Fruit fly (Drosophila melanogaster) whole organism, wandering third instar larva: ENCODE measurements around the gene CG42489.

Source experiments
- CG32264 ChIP-seq: fragments of 200-800 bp; sonication (Bioruptor generic); optimal IDR thresholded peaks from 2 replicates; lab custom pipeline; 2016; ENCODE audit warnings: missing biosample characterization, missing genetic modification characterization
- CG9705 ChIP-seq: fragments of 200-800 bp; sonication (Bioruptor generic); optimal IDR thresholded peaks from 2 replicates; lab custom pipeline; 2018; ENCODE audit warnings: missing biosample characterization, mild to moderate bottlenecking, missing genetic modification characterization
- CrebA ChIP-seq: fragments of 200-800 bp; sonication (Bioruptor generic); optimal IDR thresholded peaks from 2 replicates; lab custom pipeline; 2016; ENCODE audit warnings: missing biosample characterization, mild to moderate bottlenecking, missing genetic modification characterization, borderline replicate concordance
- Dfd ChIP-seq: fragments of >200 bp; optimal IDR thresholded peaks from 2 replicates; lab custom pipeline; 2017; ENCODE audit warnings: missing biosample characterization, missing genetic modification characterization
- HLH106 ChIP-seq: fragments of 200-800 bp; optimal IDR thresholded peaks from 3 replicates; lab custom pipeline; 2019; ENCODE audit warnings: missing biosample characterization, mild to moderate bottlenecking, missing genetic modification characterization, moderate library complexity
- Hnf4 ChIP-seq: fragments of 200-800 bp; sonication (Bioruptor generic); optimal IDR thresholded peaks from 2 replicates; lab custom pipeline; 2016; ENCODE audit warnings: missing biosample characterization, mild to moderate bottlenecking, missing genetic modification characterization
- Hr78 ChIP-seq: fragments of >200 bp; optimal IDR thresholded peaks from 2 replicates; lab custom pipeline; 2017; ENCODE audit warnings: missing biosample characterization, missing genetic modification characterization
- Hr83 ChIP-seq: fragments of 200-300 bp; sonication (Bioruptor generic); optimal IDR thresholded peaks from 2 replicates; lab custom pipeline; 2016; ENCODE audit warnings: missing biosample characterization, mild to moderate bottlenecking, missing genetic modification characterization, moderate library complexity; ENCODE audit not compliant: poor library complexity, severe bottlenecking
- Jra ChIP-seq: sonication (Bioruptor generic); optimal IDR thresholded peaks from 2 replicates; lab custom pipeline; 2016; ENCODE audit warnings: missing biosample characterization, missing genetic modification characterization
- Mio ChIP-seq: sonication (Bioruptor generic); optimal IDR thresholded peaks from 2 replicates; lab custom pipeline; 2016; ENCODE audit warnings: missing biosample characterization, missing genetic modification characterization
- N ChIP-seq: fragments of >200 bp; optimal IDR thresholded peaks from 2 replicates; lab custom pipeline; 2018; ENCODE audit warnings: missing biosample characterization, missing external identifiers, missing genetic modification characterization
- OdsH ChIP-seq: fragments of 200-800 bp; sonication (Bioruptor generic); optimal IDR thresholded peaks from 2 replicates; lab custom pipeline; 2016; ENCODE audit warnings: missing biosample characterization, mild to moderate bottlenecking, missing genetic modification characterization
- Rel ChIP-seq, 2 experiments: fragments of 200-800 bp; sonication (Bioruptor generic) in 1 of 2; optimal IDR thresholded peaks; 2 replicates in 1 of 2; 3 replicates in 1 of 2; lab custom pipeline; 2016 to 2019; ENCODE audit warnings: mild to moderate bottlenecking in 2 of 2, missing biosample characterization in 2 of 2, missing genetic modification characterization in 2 of 2, moderate library complexity in 1 of 2
- Sp1 ChIP-seq: fragments of 200-800 bp; sonication (Bioruptor generic); optimal IDR thresholded peaks from 3 replicates; lab custom pipeline; 2019; ENCODE audit warnings: missing biosample characterization, mild to moderate bottlenecking, missing genetic modification characterization, moderate library complexity
- Vsx2 ChIP-seq: fragments of 200-300, 225-300 bp; sonication (Bioruptor generic); optimal IDR thresholded peaks from 2 replicates; lab custom pipeline; 2018; ENCODE audit warnings: missing biosample characterization, missing genetic modification characterization; ENCODE audit not compliant: partially characterized antibody
- br ChIP-seq: fragments of 200-800 bp; sonication (Bioruptor generic); optimal IDR thresholded peaks from 2 replicates; lab custom pipeline; 2016; ENCODE audit warnings: missing biosample characterization, missing genetic modification characterization
- brk ChIP-seq: fragments of 200-800 bp; sonication (Bioruptor generic); optimal IDR thresholded peaks from 2 replicates; lab custom pipeline; 2016; ENCODE audit warnings: missing biosample characterization, mild to moderate bottlenecking, missing genetic modification characterization
- dl ChIP-seq, 2 experiments: fragments of 175-275, 200-275 bp in 1 of 2; fragments of 200-275 bp in 1 of 2; sonication (Bioruptor generic); optimal IDR thresholded peaks; lab custom pipeline; 2018; ENCODE audit warnings: mild to moderate bottlenecking in 2 of 2, missing biosample characterization in 2 of 2, missing genetic modification characterization in 2 of 2, moderate library complexity in 2 of 2; ENCODE audit not compliant: partially characterized antibody in 2 of 2, insufficient read depth in 1 of 2
- dmrt93B ChIP-seq: fragments of 200-800 bp; sonication (Bioruptor generic); optimal IDR thresholded peaks from 2 replicates; lab custom pipeline; 2018; ENCODE audit warnings: missing biosample characterization, mild to moderate bottlenecking, missing genetic modification characterization
- ey ChIP-seq: fragments of 200-800 bp; sonication (Bioruptor generic); optimal IDR thresholded peaks from 2 replicates; lab custom pipeline; 2016; ENCODE audit warnings: missing biosample characterization, missing genetic modification characterization
- foxo ChIP-seq, 2 experiments: fragments of 200-800 bp; sonication (Bioruptor generic); optimal IDR thresholded peaks; 2 replicates in 1 of 2; 3 replicates in 1 of 2; lab custom pipeline; 2016 to 2017; ENCODE audit warnings: missing biosample characterization in 2 of 2, missing genetic modification characterization in 2 of 2
- fru ChIP-seq: fragments of 200-800 bp; sonication (Bioruptor generic); optimal IDR thresholded peaks from 3 replicates; lab custom pipeline; 2016; ENCODE audit warnings: missing biosample characterization, mild to moderate bottlenecking, missing genetic modification characterization
- h ChIP-seq: fragments of 200-800 bp; sonication (Bioruptor generic); optimal IDR thresholded peaks from 3 replicates; lab custom pipeline; 2016; ENCODE audit warnings: missing biosample characterization, mild to moderate bottlenecking, missing genetic modification characterization
- jim ChIP-seq: fragments of 175-275, 200-325 bp; sonication (Bioruptor generic); optimal IDR thresholded peaks from 2 replicates; lab custom pipeline; 2016; ENCODE audit warnings: missing biosample characterization, mild to moderate bottlenecking, missing genetic modification characterization
- lola ChIP-seq: fragments of >200 bp; optimal IDR thresholded peaks from 2 replicates; lab custom pipeline; 2017; ENCODE audit warnings: missing biosample characterization, missing genetic modification characterization
- pan ChIP-seq: fragments of >200 bp; optimal IDR thresholded peaks from 2 replicates; lab custom pipeline; 2017
- psq ChIP-seq: fragments of 200-800 bp; sonication (Bioruptor generic); optimal IDR thresholded peaks from 3 replicates; lab custom pipeline; 2017; ENCODE audit warnings: missing biosample characterization, mild to moderate bottlenecking, missing genetic modification characterization, moderate library complexity
- rgr ChIP-seq: fragments of 200-800 bp; sonication (Bioruptor generic); optimal IDR thresholded peaks from 3 replicates; lab custom pipeline; 2016; ENCODE audit warnings: missing biosample characterization, mild to moderate bottlenecking, missing genetic modification characterization
- sage ChIP-seq: fragments of 200-800 bp; sonication (Bioruptor generic); optimal IDR thresholded peaks from 2 replicates; lab custom pipeline; 2016; ENCODE audit warnings: missing biosample characterization, mild to moderate bottlenecking, missing genetic modification characterization
- sv ChIP-seq: fragments of 200-800 bp; sonication (Bioruptor generic); optimal IDR thresholded peaks from 3 replicates; lab custom pipeline; 2016; ENCODE audit warnings: missing biosample characterization, missing genetic modification characterization
- woc ChIP-seq: sonication (Bioruptor generic); optimal IDR thresholded peaks from 2 replicates; lab custom pipeline; 2016; ENCODE audit warnings: missing biosample characterization, mild to moderate bottlenecking, missing genetic modification characterization

The CG42489 gene

dm6 chr3R:8659200-8659897, 4.8 kb upstream of the CG42489 start:
- TF ChIP-seq CrebA (GFP tag; lab: Kevin White, UChicago) (no peak), fru (GFP tag; lab: Kevin White, UChicago) (peak; percentile 36), Hr83 (GFP tag; lab: Kevin White, UChicago) (peak; percentile 75), dl (GFP tag; optimal IDR thresholded peaks at IDR 0.05; lab: Kevin White, UChicago; ENCODE audit: insufficient read depth in 1 of 2, partially characterized antibody in 2 of 2) (peak in 1 of 2 experiments; percentile 12), sv (GFP tag; lab: Kevin White, UChicago) (no peak), br (GFP tag; lab: Kevin White, UChicago) (peak; percentile 58), CG9705 (peak; percentile 46), pan (no peak), CG32264 (GFP tag; lab: Kevin White, UChicago) (no peak), rgr (GFP tag; lab: Kevin White, UChicago) (peak; percentile 60), woc (peak; percentile 66), sage (GFP tag; lab: Kevin White, UChicago) (no peak), dmrt93B (GFP tag; lab: Kevin White, UChicago) (peak; percentile 13), ey (GFP tag; lab: Kevin White, UChicago) (peak; percentile 65), brk (peak; percentile 56), foxo (GFP tag; optimal IDR thresholded peaks at IDR 0.05; lab: Kevin White, UChicago) (peak in 1 of 2 experiments; percentile 70), lola (no peak), Hnf4 (GFP tag; lab: Kevin White, UChicago) (peak; percentile 54), Jra (GFP tag; lab: Kevin White, UChicago) (peak; percentile 36), Sp1 (GFP tag; lab: Kevin White, UChicago) (peak; percentile 63), Rel (GFP tag; optimal IDR thresholded peaks at IDR 0.05; lab: Kevin White, UChicago) (peak; percentile 46), Rel (tag; optimal IDR thresholded peaks at IDR 0.05; lab: Kevin White, UChicago) (peak; percentile 54), HLH106 (tag; lab: Kevin White, UChicago) (peak; percentile 49), h (GFP tag; lab: Kevin White, UChicago) (peak; percentile 74), psq (GFP tag; lab: Kevin White, UChicago) (peak; percentile 54), OdsH (GFP tag; lab: Kevin White, UChicago) (peak; percentile 48), Vsx2 (GFP tag; lab: Kevin White, UChicago) (no peak), N (GFP tag; lab: Kevin White, UChicago) (peak; percentile 60)

- no peak for TF ChIP-seq Sp1 (GFP tag; lab: Kevin White, UChicago)
- no peak for TF ChIP-seq sage (GFP tag; lab: Kevin White, UChicago)
- no peak for TF ChIP-seq Mio (GFP tag; lab: Kevin White, UChicago)
- no peak for TF ChIP-seq Vsx2 (GFP tag; lab: Kevin White, UChicago)
- no peak for TF ChIP-seq woc
- TF ChIP-seq br (GFP tag; lab: Kevin White, UChicago) = no peak
- TF ChIP-seq jim (GFP tag; lab: Kevin White, UChicago) = no peak
- TF ChIP-seq Hnf4 (GFP tag; lab: Kevin White, UChicago) = no peak
- no peak for TF ChIP-seq foxo (GFP tag; optimal IDR thresholded peaks at IDR 0.05; lab: Kevin White, UChicago)
- TF ChIP-seq ey (GFP tag; lab: Kevin White, UChicago) = no peak
- TF ChIP-seq CG9705 = no peak
- TF ChIP-seq psq (GFP tag; lab: Kevin White, UChicago) = no peak
- no peak for TF ChIP-seq Dfd (GFP tag; lab: Kevin White, UChicago)
- TF ChIP-seq Jra (GFP tag; lab: Kevin White, UChicago) = no peak
- no peak for TF ChIP-seq HLH106 (tag; lab: Kevin White, UChicago)
These were observed 4.1 kb upstream of the CG42489 start for dm6 chr3R:8658688-8659087.

dm6 chr3R:8654058-8654457, 508 bp downstream of the CG42489 start:
- TF ChIP-seq h (GFP tag; lab: Kevin White, UChicago) = peak; percentile 55
- peak; percentile 25 for TF ChIP-seq br (GFP tag; lab: Kevin White, UChicago)
- no peak for TF ChIP-seq Hr78 (GFP tag; lab: Kevin White, UChicago)
- peak in 1 of 2 experiments; percentile 14 for TF ChIP-seq foxo (GFP tag; optimal IDR thresholded peaks at IDR 0.05; lab: Kevin White, UChicago)
- TF ChIP-seq Hr83 (GFP tag; lab: Kevin White, UChicago) = peak; percentile 89
